Fruit fly (Drosophila melanogaster) whole organism, embryonic: ENCODE measurements around the gene lbe.
A peak's percentile ranks its signal among the peaks of the same experiment; 100 is the strongest.

Experiments
- Ada2b ChIP-seq: fragments of 200-800 bp; sonication (Bioruptor generic); IDR thresholded peaks from 2 replicates; pipeline ENCODE4 v1.3.6; 2022; ENCODE audit warnings: missing biosample characterization, missing genetic modification characterization
- B-H2 ChIP-seq: fragments of 200-800 bp; sonication (Bioruptor generic); optimal IDR thresholded peaks from 2 replicates; lab custom pipeline; 2018; ENCODE audit warnings: missing biosample characterization, mild to moderate bottlenecking, missing genetic modification characterization
- CG10209 ChIP-seq: fragments of 200-800 bp; sonication (Bioruptor generic); optimal IDR thresholded peaks from 3 replicates; lab custom pipeline; 2017; ENCODE audit warnings: missing biosample characterization, mild to moderate bottlenecking, missing genetic modification characterization, missing genetic modification reagents
- CG10543 ChIP-seq: fragments of 200-800 bp; sonication (Bioruptor generic); optimal IDR thresholded peaks from 3 replicates; lab custom pipeline; 2017; ENCODE audit warnings: missing biosample characterization, mild to moderate bottlenecking, missing genetic modification characterization, moderate library complexity
- CG10979 ChIP-seq: fragments of 200-800 bp; sonication (Bioruptor generic); optimal IDR thresholded peaks from 2 replicates; lab custom pipeline; 2018; ENCODE audit warnings: missing biosample characterization, mild to moderate bottlenecking, missing genetic modification characterization, moderate library complexity
- CG11696 ChIP-seq: fragments of 200-800 bp; sonication (Bioruptor generic); IDR thresholded peaks from 2 replicates; pipeline ENCODE4 v1.3.6; 2022; ENCODE audit warnings: missing biosample characterization, missing genetic modification characterization
- CG14965 ChIP-seq: fragments of 200-800 bp; sonication (Bioruptor generic); optimal IDR thresholded peaks from 2 replicates; lab custom pipeline; 2016; ENCODE audit warnings: missing biosample characterization, missing genetic modification characterization, borderline replicate concordance
- CG16779 ChIP-seq: fragments of 200-800 bp; sonication (Bioruptor generic); IDR thresholded peaks from 2 replicates; pipeline ENCODE4 v1.3.6; 2022; ENCODE audit warnings: missing biosample characterization, missing genetic modification characterization
- CG17361 ChIP-seq: fragments of 200-800 bp; sonication (Bioruptor generic); IDR thresholded peaks from 3 replicates; pipeline ENCODE4 v1.3.6; 2022; ENCODE audit warnings: missing biosample characterization, missing genetic modification characterization
- CG17829 ChIP-seq: fragments of 200-800 bp; optimal IDR thresholded peaks from 2 replicates; lab custom pipeline; 2019; ENCODE audit warnings: missing biosample characterization, mild to moderate bottlenecking, missing genetic modification characterization, moderate library complexity
- CG1832 ChIP-seq: fragments of 200-800 bp; sonication (Bioruptor generic); optimal IDR thresholded peaks from 2 replicates; lab custom pipeline; 2017; ENCODE audit warnings: missing biosample characterization, mild to moderate bottlenecking, missing genetic modification characterization, inconsistent platforms
- CG31365 ChIP-seq: fragments of 200-800 bp; sonication (Bioruptor generic); optimal IDR thresholded peaks from 2 replicates; lab custom pipeline; 2018; ENCODE audit warnings: missing biosample characterization, mild to moderate bottlenecking, missing genetic modification characterization
- CG32772 ChIP-seq: fragments of 200-800 bp; sonication (Bioruptor generic); IDR thresholded peaks from 2 replicates; pipeline ENCODE4 v1.3.6; 2022; ENCODE audit warnings: missing biosample characterization, missing genetic modification characterization
- CG4282 ChIP-seq: fragments of 200-800 bp; sonication (Bioruptor generic); optimal IDR thresholded peaks from 2 replicates; lab custom pipeline; 2016; ENCODE audit warnings: missing biosample characterization, missing genetic modification characterization
- CG6654 ChIP-seq: fragments of 200-800 bp; sonication (Bioruptor generic); optimal IDR thresholded peaks from 2 replicates; lab custom pipeline; 2017; ENCODE audit warnings: missing biosample characterization, mild to moderate bottlenecking, missing genetic modification characterization
- CG6854 ChIP-seq: fragments of 200-800 bp; sonication (Bioruptor generic); optimal IDR thresholded peaks from 3 replicates; lab custom pipeline; 2017; ENCODE audit warnings: missing biosample characterization, mild to moderate bottlenecking, missing genetic modification characterization
- CG7745 ChIP-seq: fragments of 200-800 bp; sonication (Bioruptor generic); optimal IDR thresholded peaks from 2 replicates; lab custom pipeline; 2018; ENCODE audit warnings: missing biosample characterization, mild to moderate bottlenecking, missing genetic modification characterization, moderate library complexity
- CG7928 ChIP-seq: fragments of 200-800 bp; sonication (Bioruptor generic); optimal IDR thresholded peaks from 2 replicates; lab custom pipeline; 2017; ENCODE audit warnings: missing biosample characterization, mild to moderate bottlenecking, missing genetic modification characterization
- CG8089 ChIP-seq: fragments of 200-800 bp; sonication (Bioruptor generic); optimal IDR thresholded peaks from 3 replicates; lab custom pipeline; 2016; ENCODE audit warnings: missing biosample characterization, missing genetic modification characterization
- CG8944 ChIP-seq: fragments of 200-800 bp; sonication (Bioruptor generic); optimal IDR thresholded peaks from 3 replicates; lab custom pipeline; 2016; ENCODE audit warnings: missing biosample characterization, missing genetic modification characterization
- CG9727 ChIP-seq: fragments of 200-800 bp; sonication (Bioruptor generic); optimal IDR thresholded peaks from 3 replicates; lab custom pipeline; 2017; ENCODE audit warnings: missing biosample characterization, mild to moderate bottlenecking, missing genetic modification characterization
- Camta ChIP-seq: fragments of 200-800 bp; sonication (Bioruptor generic); optimal IDR thresholded peaks from 2 replicates; lab custom pipeline; 2016; ENCODE audit warnings: missing biosample characterization, missing genetic modification characterization
- CkIIα-i1 ChIP-seq: fragments of 200-800 bp; sonication (Bioruptor generic); IDR thresholded peaks from 2 replicates; pipeline ENCODE4 v1.3.6; 2022; ENCODE audit warnings: missing biosample characterization, missing genetic modification characterization
- CoRest ChIP-seq: fragments of 200-800 bp; sonication (Bioruptor generic); optimal IDR thresholded peaks from 3 replicates; lab custom pipeline; 2018; ENCODE audit warnings: missing biosample characterization, mild to moderate bottlenecking, missing genetic modification characterization, moderate library complexity
- H15 ChIP-seq: fragments of 200-800 bp; sonication (Bioruptor generic); IDR thresholded peaks from 3 replicates; pipeline ENCODE4 v1.3.6; 2022; ENCODE audit warnings: missing biosample characterization, missing genetic modification characterization
- H2.0 ChIP-seq: fragments of 200-800 bp; sonication (Bioruptor generic); IDR thresholded peaks from 2 replicates; pipeline ENCODE4 v1.3.6; 2022; ENCODE audit warnings: missing biosample characterization, missing genetic modification characterization
- Ravus ChIP-seq: fragments of 200-800 bp; sonication (Bioruptor generic); IDR thresholded peaks from 2 replicates; pipeline ENCODE4 v1.3.6; 2022; ENCODE audit warnings: missing biosample characterization, missing genetic modification characterization
- Tbp ChIP-seq: fragments of >200 bp; optimal IDR thresholded peaks from 2 replicates; lab custom pipeline; 2018; ENCODE audit warnings: missing biosample characterization, missing genetic modification characterization
- ab ChIP-seq: fragments of 200-800 bp; sonication (Bioruptor generic); optimal IDR thresholded peaks from 2 replicates; lab custom pipeline; 2016; ENCODE audit warnings: missing biosample characterization, missing genetic modification characterization
- amos ChIP-seq: fragments of 200-800 bp; sonication (Bioruptor generic); IDR thresholded peaks from 2 replicates; pipeline ENCODE4 v1.3.6; 2022; ENCODE audit warnings: missing biosample characterization, missing genetic modification characterization; ENCODE audit not compliant: partially characterized antibody
- br ChIP-seq: fragments of >200 bp; optimal IDR thresholded peaks from 2 replicates; lab custom pipeline; 2017
- chinmo ChIP-seq: fragments of 200-800 bp; sonication (Bioruptor generic); IDR thresholded peaks from 4 replicates; pipeline ENCODE4 v1.3.6; 2022; ENCODE audit warnings: missing biosample characterization, missing genetic modification characterization; ENCODE audit not compliant: partially characterized antibody
- chn ChIP-seq: fragments of 200-800 bp; sonication (Bioruptor generic); optimal IDR thresholded peaks from 2 replicates; lab custom pipeline; 2016; ENCODE audit warnings: missing biosample characterization, missing genetic modification characterization
- dati ChIP-seq: fragments of 200-800 bp; sonication (Bioruptor generic); IDR thresholded peaks from 2 replicates; pipeline ENCODE4 v1.3.6; 2022; ENCODE audit warnings: missing biosample characterization, missing genetic modification characterization
- disco-r ChIP-seq: fragments of 200-800 bp; sonication (Bioruptor generic); optimal IDR thresholded peaks from 2 replicates; lab custom pipeline; 2016; ENCODE audit warnings: missing biosample characterization, missing genetic modification characterization
- dpn ChIP-seq, 2 experiments: fragments of 200-800 bp; sonication (Bioruptor generic); optimal IDR thresholded peaks; 3 replicates each; lab custom pipeline; 2016; ENCODE audit warnings: missing biosample characterization in 2 of 2, missing genetic modification characterization in 2 of 2
- esg ChIP-seq: fragments of 200-800 bp; sonication (Bioruptor generic); conservative IDR thresholded peaks from 2 replicates; pipeline ENCODE4 v1.3.6; 2022; ENCODE audit warnings: missing biosample characterization, missing genetic modification characterization
- gcm2 ChIP-seq: fragments of 200-800 bp; sonication (Bioruptor generic); optimal IDR thresholded peaks from 2 replicates; lab custom pipeline; 2016; ENCODE audit warnings: missing biosample characterization, missing genetic modification characterization
- gfzf ChIP-seq: fragments of 200-800 bp; sonication (Bioruptor generic); optimal IDR thresholded peaks from 2 replicates; lab custom pipeline; 2016; ENCODE audit warnings: missing biosample characterization, mild to moderate bottlenecking, missing genetic modification characterization, moderate library complexity
- grn ChIP-seq: fragments of 200-800 bp; sonication (Bioruptor generic); optimal IDR thresholded peaks from 3 replicates; lab custom pipeline; 2017; ENCODE audit warnings: missing biosample characterization, missing genetic modification characterization
- hkb ChIP-seq, 2 experiments: fragments of 200-800 bp in 1 of 2; fragments of >200 bp in 1 of 2; sonication (Bioruptor generic) in 1 of 2; IDR thresholded peaks in 1 of 2; optimal IDR thresholded peaks in 1 of 2; 2 replicates each; pipeline versions ENCODE4 v1.3.6 to Lab custom; 2017 to 2022; ENCODE audit warnings: missing biosample characterization in 1 of 2, missing genetic modification characterization in 1 of 2
- ind ChIP-seq: fragments of 200-800 bp; sonication (Bioruptor generic); optimal IDR thresholded peaks from 3 replicates; lab custom pipeline; 2016; ENCODE audit warnings: missing biosample characterization, missing genetic modification characterization
- kni ChIP-seq: fragments of 200-800 bp; sonication (Bioruptor generic); optimal IDR thresholded peaks from 3 replicates; lab custom pipeline; 2017; ENCODE audit warnings: mild to moderate bottlenecking, missing biosample characterization, missing genetic modification reagents, missing genetic modification characterization
- mirr ChIP-seq: fragments of 200-800 bp; sonication (Bioruptor generic); optimal IDR thresholded peaks from 3 replicates; lab custom pipeline; 2018; ENCODE audit warnings: missing biosample characterization, mild to moderate bottlenecking, missing genetic modification characterization
- peb ChIP-seq: fragments of 200-800 bp; sonication (Bioruptor generic); IDR thresholded peaks from 2 replicates; pipeline ENCODE4 v1.3.6; 2022; ENCODE audit warnings: missing biosample characterization, missing genetic modification characterization
- repo ChIP-seq: fragments of 200-800 bp; sonication (Bioruptor generic); optimal IDR thresholded peaks from 2 replicates; lab custom pipeline; 2016; ENCODE audit warnings: missing biosample characterization, missing genetic modification characterization
- sc ChIP-seq, 3 experiments: fragments of >200 bp in 2 of 3; fragments of 200-800 bp in 1 of 3; sonication (Bioruptor generic) in 1 of 3; optimal IDR thresholded peaks; 2 replicates in 2 of 3; 3 replicates in 1 of 3; lab custom pipeline; 2017; ENCODE audit warnings: mild to moderate bottlenecking in 1 of 3, missing biosample characterization in 1 of 3, missing genetic modification characterization in 1 of 3, missing genetic modification reagents in 1 of 3
- sim ChIP-seq: fragments of 200-800 bp; sonication (Bioruptor generic); IDR thresholded peaks from 2 replicates; pipeline ENCODE4 v1.3.6; 2022; ENCODE audit warnings: missing biosample characterization, missing genetic modification characterization
- unpg ChIP-seq: fragments of 200-800 bp; sonication (Bioruptor generic); optimal IDR thresholded peaks from 3 replicates; lab custom pipeline; 2018; ENCODE audit warnings: missing biosample characterization, mild to moderate bottlenecking, missing genetic modification characterization, moderate library complexity

lbe gene

dm6 chr3R:21487706-21488406 is 41.5 kb upstream of the lbe start (continued):
- TF ChIP-seq ab (GFP tag; lab: Kevin White, UChicago) = peak; percentile 36
- TF ChIP-seq B-H2 (GFP tag; lab: Kevin White, UChicago) = peak; percentile 53
- no peak for TF ChIP-seq CG10543 (GFP tag; lab: Kevin White, UChicago)
- no peak for TF ChIP-seq Ravus (GFP tag; lab: Robert Waterston, UW)
- TF ChIP-seq br = no peak
- TF ChIP-seq dpn (GFP tag; optimal IDR thresholded peaks at IDR 0.05; lab: Kevin White, UChicago) = peak; percentile 72 to 73
- peak; percentile 56 for TF ChIP-seq hkb (optimal IDR thresholded peaks at IDR 0.05; lab: Kevin White, UChicago)
- TF ChIP-seq hkb (GFP tag; IDR thresholded peaks at IDR 0.05; lab: Robert Waterston, UW) = peak; percentile 64
- no peak for TF ChIP-seq disco-r
- TF ChIP-seq CG11696 (GFP tag; lab: Robert Waterston, UW) = no peak
- TF ChIP-seq Tbp (GFP tag; lab: Kevin White, UChicago) = no peak
- TF ChIP-seq CG31365 (tag; lab: Kevin White, UChicago) = peak; percentile 57
- TF ChIP-seq CG6854 (GFP tag; lab: Kevin White, UChicago) = no peak
- peak; percentile 17 for TF ChIP-seq kni
- 0 out of 2 replicates have a peak, but pooled peaks have one; percentile 9 for TF ChIP-seq dati (GFP tag; lab: Robert Waterston, UW)
- peak; percentile 70 for TF ChIP-seq CG16779 (GFP tag; lab: Robert Waterston, UW)
- TF ChIP-seq CkIIα-i1 = no peak
- TF ChIP-seq chinmo (GFP tag; lab: Robert Waterston, UW) = no peak
- peak; percentile 54; the same call in 1 of the 2 replicates for TF ChIP-seq amos (GFP tag; lab: Robert Waterston, UW)
- 0 out of 2 replicates have a peak, but pooled peaks have one; percentile 16 for TF ChIP-seq esg (GFP tag; lab: Robert Waterston, UW)
- TF ChIP-seq H2.0 (GFP tag; lab: Robert Waterston, UW) = peak; percentile 59
- peak; percentile 15 for TF ChIP-seq CG10209 (GFP tag; lab: Kevin White, UChicago)
- TF ChIP-seq mirr (GFP tag; lab: Kevin White, UChicago) = no peak
- TF ChIP-seq CG17361 = peak; percentile 63
- no peak for TF ChIP-seq CG1832
- peak; percentile 26 for TF ChIP-seq CG9727 (GFP tag; lab: Kevin White, UChicago)
- TF ChIP-seq CoRest (tag; lab: Kevin White, UChicago) = peak; percentile 66
- TF ChIP-seq CG10979 (tag; lab: Kevin White, UChicago) = peak; percentile 54
- TF ChIP-seq peb (GFP tag; lab: Robert Waterston, UW) = no peak
- TF ChIP-seq CG14965 = peak; percentile 8
- TF ChIP-seq gfzf = peak; percentile 30
- peak; percentile 82 for TF ChIP-seq grn (GFP tag; lab: Kevin White, UChicago)
- TF ChIP-seq H15 = peak; percentile 72; the same call in 2 of the 3 replicates
- no peak for TF ChIP-seq sim (GFP tag; lab: Robert Waterston, UW)
- peak; percentile 4 for TF ChIP-seq repo (GFP tag; lab: Kevin White, UChicago)
- peak; percentile 61 for TF ChIP-seq chn (GFP tag; lab: Kevin White, UChicago)
- TF ChIP-seq Ada2b (GFP tag; lab: Robert Waterston, UW) = peak; percentile 27; the same call in 1 of the 2 replicates
- no peak for TF ChIP-seq CG7745 (tag; lab: Kevin White, UChicago)
- peak; percentile 35 for TF ChIP-seq Camta (GFP tag; lab: Kevin White, UChicago)
- TF ChIP-seq CG8944 (GFP tag; lab: Kevin White, UChicago) = peak; percentile 61
- no peak for TF ChIP-seq unpg (GFP tag; lab: Kevin White, UChicago)
- TF ChIP-seq CG17829 (tag; lab: Kevin White, UChicago) = peak; percentile 75
- no peak for TF ChIP-seq CG4282
- TF ChIP-seq CG8089 (GFP tag; lab: Kevin White, UChicago) = peak; percentile 62
- TF ChIP-seq CG6654 (GFP tag; lab: Kevin White, UChicago) = peak; percentile 17
- TF ChIP-seq CG32772 (GFP tag; lab: Robert Waterston, UW) = peak; percentile 65
- TF ChIP-seq gcm2 (GFP tag; lab: Kevin White, UChicago) = peak; percentile 33
- TF ChIP-seq CG7928 (GFP tag; lab: Kevin White, UChicago) = no peak
- no peak for TF ChIP-seq sc (optimal IDR thresholded peaks at IDR 0.05; lab: Kevin White, UChicago)
- peak; percentile 3 for TF ChIP-seq sc (GFP tag; optimal IDR thresholded peaks at IDR 0.05; lab: Kevin White, UChicago)
- TF ChIP-seq ind (GFP tag; lab: Kevin White, UChicago) = peak; percentile 60
